Worm (Caenorhabditis elegans) whole organism, young adult: ENCODE results near the gene F36H1.3.

ENCODE experiments used
- F10E7.11 ChIP-seq: sonication (generic microtip); optimal IDR thresholded peaks from 2 replicates; lab custom pipeline; 2017; ENCODE audit warnings: mild to moderate bottlenecking, missing genetic modification characterization, moderate library complexity, missing compliant biosample characterization
- F37B4.10 ChIP-seq: fragments of 200-800 bp; sonication (Bioruptor generic); IDR thresholded peaks from 2 replicates; pipeline ENCODE4 v1.3.6; 2022; ENCODE audit warnings: missing genetic modification characterization, missing compliant biosample characterization
- F49E8.2 ChIP-seq: sonication (generic microtip); optimal IDR thresholded peaks from 3 replicates; lab custom pipeline; 2017; ENCODE audit warnings: missing genetic modification characterization, mild to moderate bottlenecking, missing compliant biosample characterization, antibody characterized with exemption, moderate library complexity; ENCODE audit not compliant: insufficient read depth
- Y56A3A.18 ChIP-seq: fragments of 200-800 bp; sonication (Bioruptor generic); IDR thresholded peaks from 2 replicates; pipeline ENCODE4 v1.3.6; 2022; ENCODE audit warnings: missing genetic modification reagents, missing genetic modification characterization, missing compliant biosample characterization
- ama-1 ChIP-seq, 3 experiments: fragments of 150-350 bp in 1 of 3; sonication (generic microtip) in 2 of 3; optimal IDR thresholded peaks; 2 replicates each; lab custom pipeline; 2014 to 2018; ENCODE audit warnings: missing biosample characterization in 2 of 3, missing genetic modification characterization in 2 of 3, missing genetic modification reagents in 2 of 3
- ccch-3 ChIP-seq: fragments of 200-800 bp; sonication (Bioruptor generic); optimal IDR thresholded peaks from 2 replicates; lab custom pipeline; 2018; ENCODE audit warnings: mild to moderate bottlenecking, missing genetic modification characterization, missing compliant biosample characterization
- ceh-100 ChIP-seq: fragments of 200-800 bp; sonication (Bioruptor generic); IDR thresholded peaks from 2 replicates; pipeline ENCODE4 v1.3.6; 2022; ENCODE audit warnings: missing genetic modification reagents, missing genetic modification characterization, missing compliant biosample characterization
- egrh-3 ChIP-seq: fragments of 200-800 bp; sonication (Bioruptor generic); IDR thresholded peaks from 2 replicates; pipeline ENCODE4 v1.3.6; 2022; ENCODE audit warnings: missing genetic modification reagents, missing genetic modification characterization, missing compliant biosample characterization
- ets-4 ChIP-seq: fragments of 200-800 bp; sonication (Bioruptor generic); optimal IDR thresholded peaks from 2 replicates; lab custom pipeline; 2018; ENCODE audit warnings: mild to moderate bottlenecking, missing genetic modification characterization, missing compliant biosample characterization
- lin-35 ChIP-seq, 3 experiments: fragments of 150-350 bp in 2 of 3; sonication (generic microtip) in 1 of 3; optimal IDR thresholded peaks; 2 replicates each; lab custom pipeline; 2014 to 2018; ENCODE audit warnings: missing biosample characterization in 3 of 3, missing genetic modification characterization in 3 of 3, missing genetic modification reagents in 3 of 3
- nfyb-1 ChIP-seq: fragments of 200-800 bp; sonication (Bioruptor generic); IDR thresholded peaks from 2 replicates; pipeline ENCODE4 v1.3.6; 2022; ENCODE audit warnings: missing genetic modification reagents, missing genetic modification characterization, missing compliant biosample characterization
- nhr-120 ChIP-seq: fragments of 200-800 bp; sonication (Bioruptor generic); IDR thresholded peaks from 2 replicates; pipeline ENCODE4 v1.3.6; 2022; ENCODE audit warnings: missing genetic modification characterization, missing compliant biosample characterization
- snpc-1.1 ChIP-seq: sonication (generic microtip); optimal IDR thresholded peaks from 2 replicates; lab custom pipeline; 2017; ENCODE audit warnings: missing genetic modification characterization, mild to moderate bottlenecking, missing compliant biosample characterization, antibody characterized with exemption, moderate library complexity, missing genotype, missing genetic modification reagents; ENCODE audit not compliant: insufficient read depth
- snpc-4 ChIP-seq, 5 experiments: fragments of 150-350 bp in 1 of 5; sonication (generic microtip) in 4 of 5; optimal IDR thresholded peaks; 2 replicates each; lab custom pipeline; 2014 to 2018; ENCODE audit warnings: missing genetic modification characterization in 5 of 5, missing biosample characterization in 3 of 5, antibody characterized with exemption in 2 of 5, mild to moderate bottlenecking in 2 of 5, missing compliant biosample characterization in 2 of 5, missing genotype in 2 of 5, moderate library complexity in 2 of 5, missing genetic modification reagents in 1 of 5

DNA sequence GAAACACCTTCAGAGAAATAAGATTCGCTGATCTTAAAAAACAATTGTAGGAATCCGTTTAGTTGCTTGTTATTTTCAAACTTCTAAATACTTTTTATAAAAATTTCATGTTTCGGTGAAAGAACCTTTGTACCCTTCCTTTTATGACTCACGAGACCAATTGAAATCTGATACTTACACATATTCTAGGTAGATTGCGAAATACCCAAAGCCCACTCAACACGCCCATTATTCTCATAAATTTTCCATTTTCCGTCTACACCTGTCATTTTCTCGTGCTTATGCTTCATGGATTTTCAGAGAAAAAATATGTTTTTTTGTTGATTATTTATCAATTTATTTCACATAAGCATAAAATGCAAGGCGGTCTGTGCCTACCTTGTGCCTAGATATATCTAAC is 43.5 kb upstream of the F36H1.3 start:
- TF ChIP-seq ama-1 (optimal IDR thresholded peaks at IDR 0.05; lab: Kevin White, UChicago) (no peak), ama-1 (GFP tag; optimal IDR thresholded peaks at IDR 0.05; lab: Kevin White, UChicago) (no peak), F37B4.10 (GFP tag; lab: Robert Waterston, UW) (no peak), F49E8.2 (tag; lab: Kevin White, UChicago) (no peak), nhr-120 (GFP tag; lab: Robert Waterston, UW) (no peak), lin-35 (GFP tag; optimal IDR thresholded peaks at IDR 0.05; lab: Kevin White, UChicago) (no peak), snpc-1.1 (tag; lab: Kevin White, UChicago) (no peak), nfyb-1 (GFP tag; lab: Robert Waterston, UW) (no peak), snpc-4 (GFP tag; optimal IDR thresholded peaks at IDR 0.05; lab: Kevin White, UChicago) (no peak), snpc-4 (tag; optimal IDR thresholded peaks at IDR 0.05; lab: Kevin White, UChicago) (no peak), Y56A3A.18 (no peak), ets-4 (GFP tag; lab: Kevin White, UChicago) (no peak), F10E7.11 (tag; lab: Kevin White, UChicago) (no peak), egrh-3 (GFP tag; lab: Robert Waterston, UW) (no peak), ceh-100 (GFP tag; lab: Robert Waterston, UW) (no peak), ccch-3 (GFP tag; lab: Kevin White, UChicago) (no peak)
